Worm (Caenorhabditis elegans) whole organism, midembryonic: ENCODE measurements around the gene T25B6.3.

Experiments used
- T22C8.4 ChIP-seq: fragments of 200-800 bp; sonication (Bioruptor generic); IDR thresholded peaks from 2 replicates; pipeline ENCODE4 v1.3.6; 2022; ENCODE audit warnings: missing genetic modification characterization, missing compliant biosample characterization
- flt-1 ChIP-seq: fragments of 200-800 bp; sonication (Bioruptor generic); IDR thresholded peaks from 2 replicates; pipeline ENCODE4 v1.3.6; 2022; ENCODE audit warnings: missing genetic modification characterization, missing compliant biosample characterization

DNA sequence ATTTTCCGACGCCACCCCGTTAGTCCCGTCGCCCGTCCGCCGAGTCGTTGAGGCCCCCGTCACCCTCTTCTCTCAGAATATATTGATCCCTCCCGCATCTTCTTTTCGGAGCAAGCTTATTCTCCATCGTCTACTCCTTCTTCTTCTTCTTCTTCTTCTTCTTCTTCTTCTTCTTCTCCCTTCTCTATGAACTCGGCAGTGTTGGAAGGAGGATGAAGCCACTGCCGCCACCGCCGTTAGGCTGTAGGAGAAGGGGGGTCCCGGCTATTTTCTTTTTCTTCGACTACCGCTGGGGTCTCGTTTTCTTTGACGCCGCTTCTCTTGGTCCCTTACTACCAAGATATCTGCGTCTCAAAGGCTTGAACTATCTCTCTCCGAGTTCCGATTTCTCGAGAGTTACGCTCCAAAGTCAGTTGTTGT is 31.9 kb upstream of the T25B6.3 start:
- TF ChIP-seq T22C8.4 (no peak), flt-1 (GFP tag; lab: Robert Waterston, UW) (0 out of 2 replicates have a peak, but pooled peaks have one; percentile 35)
